Worm (Caenorhabditis elegans) whole organism, L1 larva: ENCODE results near the gene dct-7.

Source experiments
- ceh-82 ChIP-seq, 3 experiments: fragments of 150-350 bp in 1 of 3; sonication (generic microtip) in 2 of 3; optimal IDR thresholded peaks; 2 replicates each; lab custom pipeline; 2014 to 2017; ENCODE audit warnings: missing biosample characterization in 3 of 3, missing genetic modification characterization in 3 of 3
- lin-35 ChIP-seq, 2 experiments: fragments of 150-350 bp; optimal IDR thresholded peaks; 2 replicates each; lab custom pipeline; 2014; ENCODE audit warnings: missing biosample characterization in 2 of 2, missing genetic modification characterization in 2 of 2, missing genetic modification reagents in 2 of 2
- snu-23 ChIP-seq: sonication (generic microtip); optimal IDR thresholded peaks from 2 replicates; lab custom pipeline; 2016; ENCODE audit warnings: missing genetic modification characterization, missing compliant biosample characterization

DNA sequence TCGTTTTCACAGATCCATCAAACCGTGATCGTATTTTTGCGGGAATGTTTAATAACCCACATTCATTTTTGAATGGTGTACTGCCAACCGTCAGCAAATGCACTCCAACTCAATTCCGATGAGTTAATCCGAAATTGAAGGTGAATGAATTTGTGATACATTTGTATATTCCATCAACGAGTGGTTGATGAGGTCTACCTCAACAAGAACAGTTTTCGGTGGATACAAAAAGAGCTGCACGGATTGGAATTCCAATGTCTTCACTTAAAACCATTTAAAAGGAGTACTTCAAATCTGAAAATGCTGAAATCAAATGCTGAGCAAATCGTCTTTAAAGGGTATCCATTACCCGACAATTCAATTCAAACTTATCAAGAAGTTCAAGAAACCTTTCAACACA, 1.1 kb downstream of the dct-7 start, which contains the start of gene F15E6.5:
- no peak for TF ChIP-seq ceh-82 (tag; optimal IDR thresholded peaks at IDR 0.05; lab: Kevin White, UChicago)
- no peak for TF ChIP-seq lin-35 (GFP tag; optimal IDR thresholded peaks at IDR 0.05; lab: Kevin White, UChicago)
- no peak for TF ChIP-seq snu-23 (GFP tag; lab: Kevin White, UChicago)
